Fruit fly (Drosophila melanogaster) whole organism, embryonic: ENCODE results near the gene CG31141.
A peak's percentile ranks its signal among the peaks of the same experiment; 100 is the strongest.

Experiments
- Awh ChIP-seq: fragments of 200-800 bp; sonication (Bioruptor generic); IDR thresholded peaks from 2 replicates; pipeline ENCODE4, ENCODE4 v1.3.6; 2022; ENCODE audit warnings: missing biosample characterization, missing genetic modification characterization
- BEAF-32 ChIP-seq: fragments of 200-800 bp; sonication (Bioruptor generic); optimal IDR thresholded peaks from 3 replicates; lab custom pipeline; 2017; ENCODE audit warnings: missing biosample characterization, missing genetic modification characterization, mild to moderate bottlenecking, moderate library complexity, missing genetic modification reagents
- Blimp-1 ChIP-seq: fragments of 200-800 bp; sonication (Bioruptor generic); optimal IDR thresholded peaks from 3 replicates; lab custom pipeline; 2018; ENCODE audit warnings: missing biosample characterization, missing genetic modification characterization, mild to moderate bottlenecking, moderate library complexity, missing genetic modification reagents
- CG10274 ChIP-seq: fragments of 200-800 bp; sonication (Bioruptor generic); optimal IDR thresholded peaks from 3 replicates; lab custom pipeline; 2017; ENCODE audit warnings: missing biosample characterization, mild to moderate bottlenecking, missing genetic modification characterization
- CG10431 ChIP-seq: fragments of 200-800 bp; sonication (Bioruptor generic); optimal IDR thresholded peaks from 3 replicates; lab custom pipeline; 2018; ENCODE audit warnings: missing biosample characterization, mild to moderate bottlenecking, missing genetic modification characterization
- CG11085 ChIP-seq: fragments of 200-800 bp; sonication (Bioruptor generic); IDR thresholded peaks from 2 replicates; pipeline ENCODE4 v1.3.6; 2022; ENCODE audit warnings: missing biosample characterization, missing genetic modification characterization
- CG11504 ChIP-seq: fragments of 200-800 bp; sonication (Bioruptor generic); optimal IDR thresholded peaks from 3 replicates; lab custom pipeline; 2019; ENCODE audit warnings: missing biosample characterization, mild to moderate bottlenecking, missing genetic modification characterization, moderate library complexity
- CG11696 ChIP-seq: fragments of 200-800 bp; sonication (Bioruptor generic); IDR thresholded peaks from 2 replicates; pipeline ENCODE4 v1.3.6; 2022; ENCODE audit warnings: missing biosample characterization, missing genetic modification characterization
- CG12769 ChIP-seq: fragments of 200-800 bp; sonication (Bioruptor generic); optimal IDR thresholded peaks from 2 replicates; lab custom pipeline; 2019; ENCODE audit warnings: missing biosample characterization, mild to moderate bottlenecking, missing genetic modification characterization, moderate library complexity
- CG13424 ChIP-seq: fragments of 200-800 bp; sonication (Bioruptor generic); optimal IDR thresholded peaks from 2 replicates; lab custom pipeline; 2019; ENCODE audit warnings: missing biosample characterization, mild to moderate bottlenecking, missing genetic modification characterization, moderate library complexity
- CG13894 ChIP-seq: fragments of 200-800 bp; sonication (Bioruptor generic); optimal IDR thresholded peaks from 3 replicates; lab custom pipeline; 2018; ENCODE audit warnings: missing biosample characterization, mild to moderate bottlenecking, missing genetic modification characterization, moderate library complexity
- CG1529 ChIP-seq: fragments of 200-800 bp; sonication (Bioruptor generic); optimal IDR thresholded peaks from 3 replicates; lab custom pipeline; 2018; ENCODE audit warnings: missing biosample characterization, missing genetic modification characterization
- CG15514 ChIP-seq: fragments of 200-800 bp; sonication (Bioruptor generic); optimal IDR thresholded peaks from 3 replicates; lab custom pipeline; 2017; ENCODE audit warnings: missing biosample characterization, missing genetic modification characterization, mild to moderate bottlenecking, moderate library complexity, missing genetic modification reagents
- CG18599 ChIP-seq: fragments of 200-800 bp; sonication (Bioruptor generic); optimal IDR thresholded peaks from 3 replicates; lab custom pipeline; 2017; ENCODE audit warnings: missing biosample characterization, missing genetic modification characterization, mild to moderate bottlenecking, moderate library complexity, missing genetic modification reagents
- CG2712 ChIP-seq: fragments of 200-800 bp; optimal IDR thresholded peaks from 3 replicates; lab custom pipeline; 2019; ENCODE audit warnings: missing biosample characterization, mild to moderate bottlenecking, missing genetic modification characterization, moderate library complexity
- CG3163 ChIP-seq: fragments of 200-800 bp; sonication (Bioruptor generic); optimal IDR thresholded peaks from 3 replicates; lab custom pipeline; 2016; ENCODE audit warnings: missing biosample characterization, missing genetic modification characterization
- CG32772 ChIP-seq: fragments of 200-800 bp; sonication (Bioruptor generic); IDR thresholded peaks from 2 replicates; pipeline ENCODE4 v1.3.6; 2022; ENCODE audit warnings: missing biosample characterization, missing genetic modification characterization
- CG34224 ChIP-seq: fragments of 200-800 bp; sonication (Bioruptor generic); IDR thresholded peaks from 3 replicates; pipeline ENCODE4 v1.3.6; 2022; ENCODE audit warnings: missing biosample characterization, missing genetic modification characterization; ENCODE audit not compliant: partially characterized antibody
- CG3995 ChIP-seq: fragments of 200-800 bp; sonication (Bioruptor generic); optimal IDR thresholded peaks from 3 replicates; lab custom pipeline; 2016; ENCODE audit warnings: missing biosample characterization, missing genetic modification characterization
- CG4282 ChIP-seq: fragments of 200-800 bp; sonication (Bioruptor generic); optimal IDR thresholded peaks from 2 replicates; lab custom pipeline; 2016; ENCODE audit warnings: missing biosample characterization, missing genetic modification characterization
- Dfd ChIP-seq, 2 experiments: fragments of >200 bp; optimal IDR thresholded peaks; 2 replicates each; lab custom pipeline; 2017; ENCODE audit warnings: missing biosample characterization in 2 of 2, missing genetic modification characterization in 2 of 2
- Fer3 ChIP-seq: fragments of 200-800 bp; sonication (Bioruptor generic); optimal IDR thresholded peaks from 2 replicates; lab custom pipeline; 2018; ENCODE audit warnings: missing biosample characterization, mild to moderate bottlenecking, missing genetic modification characterization, moderate library complexity
- HmgD ChIP-seq: fragments of 200-800 bp; sonication (Bioruptor generic); optimal IDR thresholded peaks from 3 replicates; lab custom pipeline; 2016; ENCODE audit warnings: missing biosample characterization, missing genetic modification characterization
- MESR4 ChIP-seq: fragments of 200-800 bp; sonication (Bioruptor generic); optimal IDR thresholded peaks from 2 replicates; lab custom pipeline; 2018; ENCODE audit warnings: missing biosample characterization, mild to moderate bottlenecking, missing genetic modification characterization, moderate library complexity
- Mrtf ChIP-seq: fragments of 200-800 bp; sonication (Bioruptor generic); IDR thresholded peaks from 3 replicates; pipeline ENCODE4 v1.3.6; 2022; ENCODE audit warnings: missing biosample characterization, missing genetic modification characterization
- Nf-YA ChIP-seq: fragments of 200-800 bp; sonication (Bioruptor generic); IDR thresholded peaks from 2 replicates; pipeline ENCODE4 v1.3.6; 2022; ENCODE audit warnings: missing biosample characterization, missing genetic modification characterization
- Rx ChIP-seq: fragments of 200-800 bp; sonication (Bioruptor generic); IDR thresholded peaks from 2 replicates; pipeline ENCODE4 v1.3.6; 2022; ENCODE audit warnings: missing biosample characterization, missing genetic modification characterization
- Scr ChIP-seq: fragments of 200-800 bp; sonication (Bioruptor generic); IDR thresholded peaks from 2 replicates; pipeline ENCODE4 v1.3.6; 2022; ENCODE audit warnings: missing biosample characterization, missing genetic modification characterization; ENCODE audit not compliant: partially characterized antibody
- Side ChIP-seq: fragments of 200-800 bp; sonication (Bioruptor generic); optimal IDR thresholded peaks from 2 replicates; lab custom pipeline; 2016; ENCODE audit warnings: missing biosample characterization, missing genetic modification characterization
- Spps ChIP-seq: fragments of 200-800 bp; sonication (Bioruptor generic); optimal IDR thresholded peaks from 2 replicates; lab custom pipeline; 2018; ENCODE audit warnings: missing biosample characterization, mild to moderate bottlenecking, missing genetic modification characterization
- TFAM ChIP-seq: fragments of 200-800 bp; sonication (Bioruptor generic); optimal IDR thresholded peaks from 2 replicates; lab custom pipeline; 2017; ENCODE audit warnings: missing biosample characterization, missing genetic modification characterization, inconsistent platforms
- Vsx1 ChIP-seq: fragments of 200-800 bp; sonication (Bioruptor generic); optimal IDR thresholded peaks from 2 replicates; lab custom pipeline; 2017; ENCODE audit warnings: missing biosample characterization, mild to moderate bottlenecking, missing genetic modification characterization, missing genetic modification reagents
- cad ChIP-seq: fragments of >200 bp; optimal IDR thresholded peaks from 2 replicates; lab custom pipeline; 2017; ENCODE audit warnings: missing biosample characterization, missing genetic modification characterization
- caup ChIP-seq: fragments of 200-800 bp; sonication (Bioruptor generic); optimal IDR thresholded peaks from 3 replicates; lab custom pipeline; 2017; ENCODE audit warnings: missing biosample characterization, mild to moderate bottlenecking, missing genetic modification characterization, moderate library complexity; ENCODE audit not compliant: severe bottlenecking
- crol ChIP-seq: fragments of 200-800 bp; sonication (Bioruptor generic); IDR thresholded peaks from 2 replicates; pipeline ENCODE4 v1.3.6; 2022; ENCODE audit warnings: missing biosample characterization, missing genetic modification characterization
- dmrt11E ChIP-seq: fragments of 200-800 bp; sonication (Bioruptor generic); optimal IDR thresholded peaks from 3 replicates; lab custom pipeline; 2018; ENCODE audit warnings: missing biosample characterization, mild to moderate bottlenecking, missing genetic modification characterization, moderate library complexity
- esg ChIP-seq: fragments of 200-800 bp; sonication (Bioruptor generic); conservative IDR thresholded peaks from 2 replicates; pipeline ENCODE4 v1.3.6; 2022; ENCODE audit warnings: missing biosample characterization, missing genetic modification characterization
- eve ChIP-seq, 2 experiments: fragments of >200 bp; optimal IDR thresholded peaks; 2 replicates each; lab custom pipeline; 2017; ENCODE audit warnings: missing biosample characterization in 2 of 2, missing genetic modification characterization in 2 of 2
- fd3F ChIP-seq: fragments of 200-800 bp; sonication (Bioruptor generic); optimal IDR thresholded peaks from 2 replicates; lab custom pipeline; 2018; ENCODE audit warnings: missing biosample characterization, mild to moderate bottlenecking, missing genetic modification characterization, moderate library complexity
- gem ChIP-seq: fragments of 200-800 bp; sonication (Bioruptor generic); optimal IDR thresholded peaks from 2 replicates; lab custom pipeline; 2019; ENCODE audit warnings: missing biosample characterization, mild to moderate bottlenecking, missing genetic modification characterization, moderate library complexity
- insv ChIP-seq, 2 experiments: fragments of 200-800 bp; sonication (Bioruptor generic); optimal IDR thresholded peaks; 3 replicates each; lab custom pipeline; 2016 to 2018; ENCODE audit warnings: missing biosample characterization in 2 of 2, missing genetic modification characterization in 2 of 2
- ken ChIP-seq: fragments of 200-800 bp; sonication (Bioruptor generic); IDR thresholded peaks from 3 replicates; pipeline ENCODE4 v1.3.6; 2022; ENCODE audit warnings: missing biosample characterization, missing genetic modification characterization
- lilli ChIP-seq: fragments of 200-800 bp; sonication (Bioruptor generic); optimal IDR thresholded peaks from 3 replicates; lab custom pipeline; 2016; ENCODE audit warnings: missing biosample characterization, missing genetic modification characterization
- nerfin-2 ChIP-seq: fragments of 200-800 bp; sonication (Bioruptor generic); IDR thresholded peaks from 2 replicates; pipeline ENCODE4 v1.3.6; 2022; ENCODE audit warnings: missing biosample characterization, missing genetic modification characterization; ENCODE audit not compliant: partially characterized antibody
- pita ChIP-seq: fragments of 200-800 bp; sonication (Bioruptor generic); optimal IDR thresholded peaks from 2 replicates; lab custom pipeline; 2017; ENCODE audit warnings: missing biosample characterization, mild to moderate bottlenecking, missing genetic modification characterization
- sens ChIP-seq: fragments of 200-800 bp; sonication (Bioruptor generic); peaks from one replicate; lab custom pipeline; 2016; ENCODE audit warnings: missing biosample characterization, missing genetic modification characterization
- sens-2 ChIP-seq: fragments of 200-800 bp; sonication (Bioruptor generic); IDR thresholded peaks from 2 replicates; pipeline ENCODE4 v1.3.6; 2022; ENCODE audit warnings: missing biosample characterization, missing genetic modification characterization
- tap ChIP-seq: fragments of 200-800 bp; optimal IDR thresholded peaks from 3 replicates; lab custom pipeline; 2019; ENCODE audit warnings: missing biosample characterization, mild to moderate bottlenecking, missing genetic modification characterization, moderate library complexity
- tna ChIP-seq: fragments of 200-800 bp; sonication (Bioruptor generic); IDR thresholded peaks from 2 replicates; pipeline ENCODE4 v1.3.6; 2022; ENCODE audit warnings: missing biosample characterization, missing genetic modification characterization; ENCODE audit not compliant: partially characterized antibody
- tup ChIP-seq: fragments of 200-800 bp; sonication (Bioruptor generic); optimal IDR thresholded peaks from 2 replicates; lab custom pipeline; 2016; ENCODE audit warnings: missing biosample characterization, mild to moderate bottlenecking, missing genetic modification characterization, moderate library complexity
- tx ChIP-seq: fragments of 200-800 bp; sonication (Bioruptor generic); optimal IDR thresholded peaks from 2 replicates; lab custom pipeline; 2016; ENCODE audit warnings: missing biosample characterization, missing genetic modification characterization

Gene CG31141

dm6 chr3R:23889922-23890321, 33.2 kb upstream of the CG31141 start, which contains the start of gene Pli (continued):
- TF ChIP-seq sens-2 (GFP tag; lab: Robert Waterston, UW), result no peak
- peak; percentile 91 for TF ChIP-seq CG15514 (GFP tag; lab: Kevin White, UChicago)
- TF ChIP-seq CG12769 (tag; lab: Kevin White, UChicago), result peak; percentile 34
- TF ChIP-seq lilli (GFP tag; lab: Kevin White, UChicago), result no peak
- no peak for TF ChIP-seq CG34224 (GFP tag; lab: Robert Waterston, UW)
- TF ChIP-seq HmgD (GFP tag; lab: Kevin White, UChicago), result peak; percentile 22
- TF ChIP-seq nerfin-2, result no peak
- no peak for TF ChIP-seq ken (GFP tag; lab: Robert Waterston, UW)
- TF ChIP-seq gem (tag; lab: Kevin White, UChicago), result no peak
- TF ChIP-seq tna, result no peak
- TF ChIP-seq Fer3 (tag; lab: Kevin White, UChicago), result no peak
- no peak for TF ChIP-seq dmrt11E (tag; lab: Kevin White, UChicago)
- TF ChIP-seq CG13894 (tag; lab: Kevin White, UChicago), result peak; percentile 66
- TF ChIP-seq cad (GFP tag; lab: Kevin White, UChicago), result no peak
- TF ChIP-seq TFAM (GFP tag; lab: Kevin White, UChicago), result no peak
- no peak for TF ChIP-seq CG13424 (tag; lab: Kevin White, UChicago)
- no peak for TF ChIP-seq CG10431
- TF ChIP-seq CG3995 (GFP tag; lab: Kevin White, UChicago), result peak; percentile 85
- TF ChIP-seq fd3F (GFP tag; lab: Kevin White, UChicago), result no peak
- TF ChIP-seq tup (GFP tag; lab: Kevin White, UChicago), result no peak
- peak; percentile 28 for TF ChIP-seq MESR4 (GFP tag; lab: Kevin White, UChicago)
- TF ChIP-seq Scr (GFP tag; lab: Robert Waterston, UW), result no peak
- peak; percentile 5 for TF ChIP-seq CG3163 (GFP tag; lab: Kevin White, UChicago)
- peak; percentile 48 for TF ChIP-seq CG2712 (tag; lab: Kevin White, UChicago)
- TF ChIP-seq Mrtf (GFP tag; lab: Robert Waterston, UW), result no peak
- TF ChIP-seq CG11696 (GFP tag; lab: Robert Waterston, UW), result no peak
- TF ChIP-seq pita (GFP tag; lab: Kevin White, UChicago), result peak; percentile 76
- no peak for TF ChIP-seq CG32772
- TF ChIP-seq CG10274 (GFP tag; lab: Kevin White, UChicago), result no peak
- TF ChIP-seq eve (GFP tag; optimal IDR thresholded peaks at IDR 0.05; lab: Kevin White, UChicago), result no peak
- TF ChIP-seq BEAF-32 (GFP tag; lab: Kevin White, UChicago), result peak; percentile 47
- TF ChIP-seq CG1529 (GFP tag; lab: Kevin White, UChicago), result no peak
- TF ChIP-seq CG4282, result no peak
- no peak for TF ChIP-seq Blimp-1 (GFP tag; lab: Kevin White, UChicago)
- TF ChIP-seq Nf-YA (GFP tag; lab: Robert Waterston, UW), result no peak
- no peak for TF ChIP-seq CG18599 (GFP tag; lab: Kevin White, UChicago)
- TF ChIP-seq tap (tag; lab: Kevin White, UChicago), result no peak
- no peak for TF ChIP-seq Side (GFP tag; lab: Kevin White, UChicago)
- no peak for TF ChIP-seq crol (GFP tag; lab: Robert Waterston, UW)
- no peak for TF ChIP-seq Spps (tag; lab: Kevin White, UChicago)
- no peak for TF ChIP-seq CG11085 (GFP tag; lab: Robert Waterston, UW)
- TF ChIP-seq Dfd (GFP tag; optimal IDR thresholded peaks at IDR 0.05; lab: Kevin White, UChicago), result no peak
- no peak for TF ChIP-seq Vsx1 (GFP tag; lab: Kevin White, UChicago)
- TF ChIP-seq Rx, result no peak
- peak; percentile 39 for TF ChIP-seq CG11504 (tag; lab: Kevin White, UChicago)
- TF ChIP-seq caup (GFP tag; lab: Kevin White, UChicago), result peak; percentile 56
- TF ChIP-seq esg (GFP tag; lab: Robert Waterston, UW), result no peak
- TF ChIP-seq tx (GFP tag; lab: Kevin White, UChicago), result no peak
- peak in 1 of 2 experiments; percentile 48 for TF ChIP-seq insv (GFP tag; optimal IDR thresholded peaks at IDR 0.05; lab: Kevin White, UChicago)
- peak; percentile 84 for TF ChIP-seq sens (GFP tag; lab: Kevin White, UChicago)
- no peak for TF ChIP-seq Awh (GFP tag; lab: Robert Waterston, UW)
